Worm (Caenorhabditis elegans) whole organism, L1 larva: ENCODE data around the gene txt-5.

Source experiments
- aly-2 ChIP-seq: fragments of 150-350 bp; optimal IDR thresholded peaks from 2 replicates; lab custom pipeline; 2014; ENCODE audit warnings: missing biosample characterization, missing genetic modification characterization
- ama-1 ChIP-seq: fragments of 150-350 bp; optimal IDR thresholded peaks from 2 replicates; lab custom pipeline; 2014
- fkh-10 ChIP-seq: sonication (generic microtip); optimal IDR thresholded peaks from 2 replicates; lab custom pipeline; 2017; ENCODE audit warnings: missing biosample characterization, missing genetic modification reagents, missing genetic modification characterization
- lin-13 ChIP-seq: fragments of 150-350 bp; optimal IDR thresholded peaks from 2 replicates; lab custom pipeline; 2014; ENCODE audit warnings: missing biosample characterization, missing genetic modification reagents, missing genetic modification characterization
- nhr-11 ChIP-seq: fragments of 150-350 bp; optimal IDR thresholded peaks from 2 replicates; lab custom pipeline; 2014; ENCODE audit warnings: missing biosample characterization, missing genetic modification characterization
- nhr-12 ChIP-seq: sonication (generic microtip); optimal IDR thresholded peaks from 2 replicates; lab custom pipeline; 2017; ENCODE audit warnings: missing biosample characterization, missing genetic modification characterization
- nhr-28 ChIP-seq: fragments of 150-350 bp; optimal IDR thresholded peaks from 2 replicates; lab custom pipeline; 2014; ENCODE audit warnings: missing biosample characterization, missing genetic modification characterization
- rnt-1 ChIP-seq: sonication (generic microtip); optimal IDR thresholded peaks from 2 replicates; lab custom pipeline; 2016; ENCODE audit warnings: mild to moderate bottlenecking, missing genetic modification characterization, moderate library complexity, missing compliant biosample characterization
- snpc-4 ChIP-seq: fragments of 150-350 bp; optimal IDR thresholded peaks from 2 replicates; lab custom pipeline; 2014; ENCODE audit warnings: missing biosample characterization, missing genetic modification characterization
- snu-23 ChIP-seq: sonication (generic microtip); optimal IDR thresholded peaks from 2 replicates; lab custom pipeline; 2016; ENCODE audit warnings: missing genetic modification characterization, missing compliant biosample characterization
- sptf-1 ChIP-seq: fragments of 150-350 bp; optimal IDR thresholded peaks from 2 replicates; lab custom pipeline; 2014; ENCODE audit warnings: missing biosample characterization, missing genetic modification characterization

- no peak for TF ChIP-seq lin-13
- no peak for TF ChIP-seq nhr-28 (tag; lab: Kevin White, UChicago)
- no peak for TF ChIP-seq nhr-12 (tag; lab: Kevin White, UChicago)
- no peak for TF ChIP-seq sptf-1
- no peak for TF ChIP-seq snpc-4 (tag; lab: Kevin White, UChicago)
- no peak for TF ChIP-seq aly-2 (tag; lab: Kevin White, UChicago)
- no peak for TF ChIP-seq rnt-1 (tag; lab: Kevin White, UChicago)
- TF ChIP-seq fkh-10 (GFP tag; lab: Kevin White, UChicago): no peak
- TF ChIP-seq snu-23 (GFP tag; lab: Kevin White, UChicago): no peak
- TF ChIP-seq ama-1 (lab: Kevin White, UChicago): no peak
- no peak for TF ChIP-seq nhr-11 (tag; lab: Kevin White, UChicago)
Observed at ce11 chrV:7825836-7826235, 11.1 kb downstream of the txt-5 start.
